Worm (Caenorhabditis elegans) whole organism, mixed stage, embryonic: ENCODE data around the gene bli-5.
A peak's percentile ranks its signal among the peaks of the same experiment; 100 is the strongest.

Source experiments
- blmp-1 ChIP-seq: fragments of 150-350 bp; optimal IDR thresholded peaks from 2 replicates; lab custom pipeline; 2014; ENCODE audit warnings: missing biosample characterization, missing genetic modification characterization
- pha-4 ChIP-seq: fragments of 150-350 bp; optimal IDR thresholded peaks from 2 replicates; lab custom pipeline; 2018; ENCODE audit warnings: missing biosample characterization, missing genetic modification reagents, missing genetic modification characterization
- sem-2 ChIP-seq: fragments of 200-800 bp; sonication (Bioruptor generic); optimal IDR thresholded peaks from 2 replicates; lab custom pipeline; 2018; ENCODE audit warnings: mild to moderate bottlenecking, missing genetic modification characterization, missing compliant biosample characterization

DNA sequence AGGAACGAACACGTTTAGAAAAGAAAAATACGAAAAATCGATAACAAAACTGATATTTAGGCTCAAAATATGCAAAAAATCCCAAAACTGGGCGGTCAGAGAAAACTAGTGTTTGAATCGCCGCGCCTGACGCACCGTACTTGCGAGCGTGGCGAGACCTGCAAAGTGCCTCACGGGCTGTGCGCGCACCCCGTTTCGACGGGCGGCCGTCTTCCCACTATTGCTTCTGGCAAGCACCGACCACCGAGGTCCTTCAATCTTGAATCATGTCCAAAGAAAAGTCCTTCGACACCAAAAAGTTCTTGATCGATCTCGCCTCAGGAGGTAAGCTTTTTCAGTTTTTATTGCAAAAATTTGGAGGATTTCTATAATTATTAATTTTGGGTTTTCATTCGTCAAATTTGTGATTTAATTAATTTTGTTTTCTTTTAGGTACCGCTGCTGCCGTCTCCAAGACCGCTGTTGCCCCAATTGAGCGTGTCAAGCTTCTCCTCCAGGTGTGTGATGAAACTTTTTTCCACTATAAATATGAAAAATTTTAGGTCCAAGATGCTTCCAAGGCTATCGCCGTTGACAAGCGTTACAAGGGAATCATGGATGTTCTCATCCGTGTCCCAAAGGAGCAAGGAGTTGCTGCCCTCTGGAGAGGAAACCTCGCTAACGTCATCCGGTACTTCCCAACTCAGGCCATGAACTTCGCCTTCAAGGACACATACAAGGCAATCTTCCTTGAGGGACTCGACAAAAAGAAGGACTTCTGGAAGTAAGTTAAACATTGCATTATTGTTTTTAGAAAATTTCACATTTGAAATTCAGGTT is 33.6 kb upstream of the bli-5 start, which contains the start of gene ant-1.1:
- TF ChIP-seq sem-2 (no peak), pha-4 (tag; lab: Kevin White, UChicago) (peak; percentile 91), blmp-1 (tag; lab: Kevin White, UChicago) (no peak)
